Fruit fly (Drosophila melanogaster) whole organism, adult: ENCODE results near the gene teq.

Experiments
- CG11617 ChIP-seq: fragments of 200-800 bp; sonication (Bioruptor generic); optimal IDR thresholded peaks from 2 replicates; lab custom pipeline; 2017; ENCODE audit warnings: mild to moderate bottlenecking, missing biosample characterization, missing genetic modification reagents, missing genetic modification characterization
- CG14711 ChIP-seq: fragments of 200-800 bp; sonication (Bioruptor generic); optimal IDR thresholded peaks from 2 replicates; lab custom pipeline; 2018; ENCODE audit warnings: missing biosample characterization, mild to moderate bottlenecking, missing genetic modification characterization, moderate library complexity
- CG1620 ChIP-seq: fragments of 200-800 bp; sonication (Bioruptor generic); optimal IDR thresholded peaks from 2 replicates; lab custom pipeline; 2016; ENCODE audit warnings: missing biosample characterization, missing genetic modification characterization
- CG7045 ChIP-seq: fragments of 200-800 bp; sonication (Bioruptor generic); optimal IDR thresholded peaks from 2 replicates; lab custom pipeline; 2017; ENCODE audit warnings: missing biosample characterization, mild to moderate bottlenecking, missing genetic modification characterization
- Hr96 ChIP-seq: fragments of 200-800 bp; sonication (Bioruptor generic); optimal IDR thresholded peaks from 2 replicates; lab custom pipeline; 2016; ENCODE audit warnings: missing biosample characterization, missing genetic modification characterization
- pad ChIP-seq: fragments of 200-800 bp; sonication (Bioruptor generic); optimal IDR thresholded peaks from 3 replicates; lab custom pipeline; 2017; ENCODE audit warnings: missing biosample characterization, missing genetic modification characterization, mild to moderate bottlenecking, moderate library complexity, missing genetic modification reagents
- toe ChIP-seq: fragments of 200-800 bp; sonication (Bioruptor generic); optimal IDR thresholded peaks from 2 replicates; lab custom pipeline; 2016; ENCODE audit warnings: missing biosample characterization, missing genetic modification characterization

dm6 chr3L:9064976-9065761 lies 9.3 kb upstream of the teq start:
- TF ChIP-seq CG11617 (GFP tag; lab: Kevin White, UChicago), result peak; percentile 88
- peak; percentile 61 for TF ChIP-seq toe (GFP tag; lab: Kevin White, UChicago)
- peak; percentile 71 for TF ChIP-seq CG14711 (tag; lab: Kevin White, UChicago)
- TF ChIP-seq CG7045 (GFP tag; lab: Kevin White, UChicago), result peak; percentile 74
- peak; percentile 42 for TF ChIP-seq Hr96 (GFP tag; lab: Kevin White, UChicago)
- peak; percentile 25 for TF ChIP-seq CG1620
- peak; percentile 56 for TF ChIP-seq pad (GFP tag; lab: Kevin White, UChicago)
